Worm (Caenorhabditis elegans) whole organism, L2 larva: Measurements from ENCODE around the gene W08F4.12.

Source experiments
- C34F6.9 ChIP-seq: fragments of 150-350 bp; optimal IDR thresholded peaks from 2 replicates; lab custom pipeline; 2014; ENCODE audit warnings: missing biosample characterization, missing genetic modification characterization
- F13H6.1 ChIP-seq: sonication (generic microtip); optimal IDR thresholded peaks from 2 replicates; lab custom pipeline; 2016; ENCODE audit warnings: missing genetic modification characterization, missing compliant biosample characterization
- R02D3.7 ChIP-seq: fragments of 150-350 bp; optimal IDR thresholded peaks from 2 replicates; lab custom pipeline; 2014; ENCODE audit warnings: missing biosample characterization, missing genetic modification characterization
- Y55F3AM.14 ChIP-seq: fragments of 200-800 bp; sonication (Bioruptor generic); optimal IDR thresholded peaks from 2 replicates; lab custom pipeline; 2018; ENCODE audit warnings: mild to moderate bottlenecking, missing genetic modification characterization, missing compliant biosample characterization
- ZK546.5 ChIP-seq: sonication (generic microtip); optimal IDR thresholded peaks from 2 replicates; lab custom pipeline; 2017; ENCODE audit warnings: missing biosample characterization, missing genetic modification characterization
- alr-1 ChIP-seq: fragments of 150-350 bp; optimal IDR thresholded peaks from 2 replicates; lab custom pipeline; 2014; ENCODE audit warnings: missing biosample characterization, missing genetic modification characterization
- aly-2 ChIP-seq: fragments of 150-350 bp; optimal IDR thresholded peaks from 2 replicates; lab custom pipeline; 2014; ENCODE audit warnings: missing biosample characterization, missing genetic modification characterization
- ama-1 ChIP-seq: fragments of 150-350 bp; optimal IDR thresholded peaks from 2 replicates; lab custom pipeline; 2018; ENCODE audit warnings: inconsistent platforms
- blmp-1 ChIP-seq: sonication (generic microtip); optimal IDR thresholded peaks from 2 replicates; lab custom pipeline; 2017; ENCODE audit warnings: missing genetic modification characterization, mild to moderate bottlenecking, missing compliant biosample characterization, antibody characterized with exemption, moderate library complexity; ENCODE audit not compliant: insufficient read depth
- ceh-16 ChIP-seq: fragments of 150-350 bp; optimal IDR thresholded peaks from 2 replicates; lab custom pipeline; 2014; ENCODE audit warnings: missing biosample characterization, missing genetic modification characterization
- ceh-82 ChIP-seq: fragments of 150-350 bp; optimal IDR thresholded peaks from 2 replicates; lab custom pipeline; 2014; ENCODE audit warnings: missing biosample characterization, missing genetic modification characterization
- crh-2 ChIP-seq: sonication (generic microtip); optimal IDR thresholded peaks from 2 replicates; lab custom pipeline; 2017; ENCODE audit warnings: missing biosample characterization, missing genetic modification characterization
- dmd-4 ChIP-seq: sonication (generic microtip); optimal IDR thresholded peaks from 2 replicates; lab custom pipeline; 2017; ENCODE audit warnings: missing biosample characterization, missing genetic modification characterization
- elt-1 ChIP-seq: fragments of 150-350 bp; optimal IDR thresholded peaks from 2 replicates; lab custom pipeline; 2014; ENCODE audit warnings: missing biosample characterization, missing genetic modification characterization
- fos-1 ChIP-seq: fragments of 150-350 bp; optimal IDR thresholded peaks from 2 replicates; lab custom pipeline; 2014; ENCODE audit warnings: missing biosample characterization, missing genetic modification characterization
- gmeb-1 ChIP-seq: fragments of 150-350 bp; optimal IDR thresholded peaks from 2 replicates; lab custom pipeline; 2014; ENCODE audit warnings: missing biosample characterization, missing genetic modification characterization
- lin-11 ChIP-seq: fragments of 150-350 bp; sonication (generic microtip); optimal IDR thresholded peaks from 2 replicates; lab custom pipeline; 2014; ENCODE audit warnings: missing biosample characterization, missing genetic modification characterization, inconsistent platforms, mixed read lengths
- lin-13 ChIP-seq: fragments of 150-350 bp; optimal IDR thresholded peaks from 2 replicates; lab custom pipeline; 2014; ENCODE audit warnings: missing biosample characterization, missing genetic modification reagents, missing genetic modification characterization
- lin-39 ChIP-seq: fragments of 150-350 bp; optimal IDR thresholded peaks from 2 replicates; lab custom pipeline; 2014; ENCODE audit warnings: missing biosample characterization, missing genetic modification reagents, missing genetic modification characterization
- lsy-2 ChIP-seq, 2 experiments: fragments of 150-350 bp in 1 of 2; sonication (generic microtip) in 1 of 2; optimal IDR thresholded peaks; 2 replicates each; lab custom pipeline; 2014 to 2017; ENCODE audit warnings: missing biosample characterization in 2 of 2, missing genetic modification characterization in 2 of 2
- mab-5 ChIP-seq: fragments of 150-350 bp; optimal IDR thresholded peaks from 2 replicates; lab custom pipeline; 2014; ENCODE audit warnings: missing biosample characterization, missing genetic modification characterization
- mbf-1 ChIP-seq: sonication (generic microtip); optimal IDR thresholded peaks from 2 replicates; lab custom pipeline; 2017; ENCODE audit warnings: missing biosample characterization, missing genetic modification characterization
- mdl-1 ChIP-seq, 2 experiments: fragments of 150-350 bp in 1 of 2; sonication (generic microtip) in 1 of 2; optimal IDR thresholded peaks; 2 replicates each; lab custom pipeline; 2017; ENCODE audit warnings: missing biosample characterization in 2 of 2, missing genetic modification characterization in 2 of 2
- nhr-10 ChIP-seq: sonication (generic microtip); optimal IDR thresholded peaks from 2 replicates; lab custom pipeline; 2017; ENCODE audit warnings: missing biosample characterization, missing genetic modification characterization
- nhr-11 ChIP-seq: fragments of 150-350 bp; optimal IDR thresholded peaks from 2 replicates; lab custom pipeline; 2014; ENCODE audit warnings: missing biosample characterization, missing genetic modification characterization
- nhr-12 ChIP-seq: fragments of 150-350 bp; optimal IDR thresholded peaks from 2 replicates; lab custom pipeline; 2014; ENCODE audit warnings: missing biosample characterization, missing genetic modification characterization
- nhr-129 ChIP-seq: fragments of 150-350 bp; optimal IDR thresholded peaks from 2 replicates; lab custom pipeline; 2014; ENCODE audit warnings: missing biosample characterization, missing genetic modification characterization
- nhr-21 ChIP-seq: fragments of 150-350 bp; optimal IDR thresholded peaks from 2 replicates; lab custom pipeline; 2014; ENCODE audit warnings: missing biosample characterization, missing genetic modification characterization
- nhr-237 ChIP-seq: fragments of 150-350 bp; optimal IDR thresholded peaks from 2 replicates; lab custom pipeline; 2014; ENCODE audit warnings: missing biosample characterization, missing genetic modification characterization
- nhr-25 ChIP-seq: fragments of 150-350 bp; sonication (generic microtip); optimal IDR thresholded peaks from 3 replicates; lab custom pipeline; 2014; ENCODE audit warnings: missing biosample characterization, missing genetic modification characterization
- nhr-6 ChIP-seq: fragments of 150-350 bp; optimal IDR thresholded peaks from 2 replicates; lab custom pipeline; 2014; ENCODE audit warnings: missing biosample characterization, missing genetic modification characterization
- nhr-77 ChIP-seq: fragments of 150-350 bp; optimal IDR thresholded peaks from 2 replicates; lab custom pipeline; 2014; ENCODE audit warnings: missing biosample characterization, missing genetic modification characterization
- peb-1 ChIP-seq: fragments of 150-350 bp; optimal IDR thresholded peaks from 2 replicates; lab custom pipeline; 2014; ENCODE audit warnings: missing biosample characterization, missing genetic modification characterization
- sem-4 ChIP-seq: fragments of 150-350 bp; optimal IDR thresholded peaks from 2 replicates; lab custom pipeline; 2014; ENCODE audit warnings: missing biosample characterization, missing genetic modification reagents, missing genetic modification characterization
- skn-1 ChIP-seq: sonication (generic microtip); optimal IDR thresholded peaks from 2 replicates; lab custom pipeline; 2017; ENCODE audit warnings: missing biosample characterization, missing genetic modification characterization
- sma-3 ChIP-seq: sonication (generic microtip); optimal IDR thresholded peaks from 2 replicates; lab custom pipeline; 2016; ENCODE audit warnings: missing genetic modification reagents, missing genetic modification characterization, missing compliant biosample characterization
- sma-9 ChIP-seq, 2 experiments: fragments of 150-350 bp in 1 of 2; sonication (generic microtip) in 1 of 2; optimal IDR thresholded peaks; 2 replicates each; lab custom pipeline; 2014 to 2016; ENCODE audit warnings: missing genetic modification characterization in 2 of 2, mild to moderate bottlenecking in 1 of 2, missing biosample characterization in 1 of 2, missing compliant biosample characterization in 1 of 2, missing genetic modification reagents in 1 of 2, moderate library complexity in 1 of 2
- snpc-4 ChIP-seq: fragments of 150-350 bp; optimal IDR thresholded peaks from 2 replicates; lab custom pipeline; 2014; ENCODE audit warnings: missing biosample characterization, missing genetic modification characterization
- unc-39 ChIP-seq: fragments of 150-350 bp; optimal IDR thresholded peaks from 2 replicates; lab custom pipeline; 2014; ENCODE audit warnings: missing biosample characterization, missing genetic modification characterization
- unc-55 ChIP-seq: fragments of 150-350 bp; sonication (generic microtip); optimal IDR thresholded peaks from 3 replicates; lab custom pipeline; 2014; ENCODE audit warnings: missing biosample characterization, missing genetic modification reagents, missing genetic modification characterization
- unc-62 ChIP-seq: fragments of 150-350 bp; optimal IDR thresholded peaks from 2 replicates; lab custom pipeline; 2014; ENCODE audit warnings: missing biosample characterization, missing genetic modification reagents, missing genetic modification characterization
- zag-1 ChIP-seq: fragments of 150-350 bp; optimal IDR thresholded peaks from 2 replicates; lab custom pipeline; 2014; ENCODE audit warnings: missing biosample characterization, missing genetic modification characterization
- ztf-1 ChIP-seq: fragments of 200-800 bp; sonication (Bioruptor generic); conservative IDR thresholded peaks from 2 replicates; pipeline ENCODE4 v1.3.6; 2022; ENCODE audit warnings: missing genetic modification characterization, missing compliant biosample characterization
- ztf-11 ChIP-seq: sonication (generic microtip); optimal IDR thresholded peaks from 2 replicates; lab custom pipeline; 2017; ENCODE audit warnings: missing biosample characterization, missing genetic modification characterization
- ztf-4 ChIP-seq: fragments of 150-350 bp; optimal IDR thresholded peaks from 2 replicates; lab custom pipeline; 2014; ENCODE audit warnings: missing biosample characterization, missing genetic modification characterization

W08F4.12 gene

ce11 chrII:625926-626325, 41.7 kb upstream of the W08F4.12 start (continued):
- TF ChIP-seq mbf-1, result no peak
- TF ChIP-seq R02D3.7 (tag; lab: Kevin White, UChicago), result no peak
- TF ChIP-seq aly-2 (tag; lab: Kevin White, UChicago), result no peak
- peak; percentile 4 for TF ChIP-seq blmp-1 (tag; lab: Kevin White, UChicago)
- peak; percentile 53 for TF ChIP-seq gmeb-1 (tag; lab: Kevin White, UChicago)
- no peak for TF ChIP-seq sem-4
- no peak for TF ChIP-seq nhr-21 (tag; lab: Kevin White, UChicago)
- no peak for TF ChIP-seq ztf-11 (tag; lab: Kevin White, UChicago)
- TF ChIP-seq elt-1 (tag; lab: Kevin White, UChicago), result no peak
- no peak for TF ChIP-seq mdl-1 (tag; optimal IDR thresholded peaks at IDR 0.05; lab: Kevin White, UChicago)
- TF ChIP-seq dmd-4 (tag; lab: Kevin White, UChicago), result no peak
- no peak for TF ChIP-seq ceh-16
- no peak for TF ChIP-seq unc-62
- peak; percentile 74 for TF ChIP-seq F13H6.1 (tag; lab: Kevin White, UChicago)
- TF ChIP-seq unc-55 (GFP tag; lab: Kevin White, UChicago), result no peak
- TF ChIP-seq, all 48 proteins: peak for 11

ce11 chrII:624443-624842, 40.2 kb upstream of the W08F4.12 start, which contains the start of gene T04B8.5:
TSS of gene T04B8.5 (minus strand) at chrII:624543.
- TF ChIP-seq lin-11 (tag; lab: Kevin White, UChicago), result no peak
- no peak for TF ChIP-seq mbf-1
- TF ChIP-seq elt-1 (tag; lab: Kevin White, UChicago), result no peak
- TF ChIP-seq R02D3.7 (tag; lab: Kevin White, UChicago), result no peak
- no peak for TF ChIP-seq mdl-1 (tag; optimal IDR thresholded peaks at IDR 0.05; lab: Kevin White, UChicago)
- no peak for TF ChIP-seq sem-4
- no peak for TF ChIP-seq nhr-25 (tag; lab: Kevin White, UChicago)
- no peak for TF ChIP-seq sma-3
- TF ChIP-seq lsy-2 (tag; optimal IDR thresholded peaks at IDR 0.05; lab: Kevin White, UChicago), result no peak
- TF ChIP-seq zag-1 (tag; lab: Kevin White, UChicago), result no peak
- no peak for TF ChIP-seq unc-39 (tag; lab: Kevin White, UChicago)
- no peak for TF ChIP-seq F13H6.1 (tag; lab: Kevin White, UChicago)
- no peak for TF ChIP-seq ztf-1 (GFP tag; lab: Robert Waterston, UW)
- TF ChIP-seq lin-13 (GFP tag; lab: Kevin White, UChicago), result no peak
- no peak for TF ChIP-seq blmp-1 (tag; lab: Kevin White, UChicago)
- no peak for TF ChIP-seq ztf-11 (tag; lab: Kevin White, UChicago)

DNA sequence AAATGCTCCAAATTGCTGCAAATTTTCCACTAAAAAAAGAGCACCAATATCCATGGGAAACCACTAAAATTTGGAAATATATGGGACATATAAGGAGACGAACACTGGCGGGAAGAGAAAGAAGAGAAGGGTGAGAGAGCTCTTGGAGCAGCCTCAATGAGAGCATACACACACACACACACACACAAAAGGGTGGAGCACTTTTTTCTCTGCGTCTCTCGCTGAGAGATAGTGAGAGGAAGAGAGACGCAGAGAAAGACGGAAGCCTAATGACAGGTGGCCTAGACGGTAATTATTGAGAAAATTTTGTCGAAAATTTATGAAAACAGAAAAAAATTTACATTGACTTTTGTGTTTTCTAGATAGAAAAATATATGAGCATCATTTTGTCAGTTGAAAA, 38.3 kb upstream of the W08F4.12 start:
- TF ChIP-seq elt-1 (tag; lab: Kevin White, UChicago), result no peak
- no peak for TF ChIP-seq ama-1 (lab: Kevin White, UChicago)
- peak; percentile 43 for TF ChIP-seq C34F6.9
- no peak for TF ChIP-seq ceh-82 (tag; lab: Kevin White, UChicago)
- TF ChIP-seq alr-1 (tag; lab: Kevin White, UChicago), result no peak
- no peak for TF ChIP-seq ztf-1 (GFP tag; lab: Robert Waterston, UW)
- TF ChIP-seq sma-3, result no peak
- peak; percentile 33 for TF ChIP-seq lin-13 (GFP tag; lab: Kevin White, UChicago)
- TF ChIP-seq ztf-4 (tag; lab: Kevin White, UChicago), result no peak
- no peak for TF ChIP-seq snpc-4 (tag; lab: Kevin White, UChicago)
- TF ChIP-seq nhr-21 (tag; lab: Kevin White, UChicago), result no peak
- no peak for TF ChIP-seq lsy-2 (tag; optimal IDR thresholded peaks at IDR 0.05; lab: Kevin White, UChicago)
- no peak for TF ChIP-seq nhr-6 (tag; lab: Kevin White, UChicago)
- peak; percentile 61 for TF ChIP-seq fos-1
- TF ChIP-seq unc-62, result no peak
- TF ChIP-seq dmd-4 (tag; lab: Kevin White, UChicago), result no peak
- TF ChIP-seq mbf-1, result no peak
- TF ChIP-seq ztf-11 (tag; lab: Kevin White, UChicago), result no peak
- no peak for TF ChIP-seq skn-1 (tag; lab: Kevin White, UChicago)
- TF ChIP-seq peb-1, result no peak
- TF ChIP-seq nhr-11 (tag; lab: Kevin White, UChicago), result no peak
- TF ChIP-seq lin-39 (tag; lab: Kevin White, UChicago), result no peak
- TF ChIP-seq nhr-12, result no peak
- peak; percentile 35 for TF ChIP-seq nhr-129 (tag; lab: Kevin White, UChicago)
- TF ChIP-seq unc-39 (tag; lab: Kevin White, UChicago), result no peak
- no peak for TF ChIP-seq mdl-1 (tag; optimal IDR thresholded peaks at IDR 0.05; lab: Kevin White, UChicago)
- TF ChIP-seq Y55F3AM.14, result no peak
- peak; percentile 19 for TF ChIP-seq sma-9 (GFP tag; optimal IDR thresholded peaks at IDR 0.05; lab: Kevin White, UChicago)
- TF ChIP-seq sma-9 (tag; optimal IDR thresholded peaks at IDR 0.05; lab: Kevin White, UChicago), result no peak
- peak; percentile 4 for TF ChIP-seq mab-5 (tag; lab: Kevin White, UChicago)
- no peak for TF ChIP-seq gmeb-1 (tag; lab: Kevin White, UChicago)
- no peak for TF ChIP-seq aly-2 (tag; lab: Kevin White, UChicago)
- TF ChIP-seq F13H6.1 (tag; lab: Kevin White, UChicago), result peak; percentile 29
- peak; percentile 59 for TF ChIP-seq unc-55 (GFP tag; lab: Kevin White, UChicago)
- no peak for TF ChIP-seq nhr-77
- TF ChIP-seq nhr-237 (tag; lab: Kevin White, UChicago), result no peak
- TF ChIP-seq blmp-1 (tag; lab: Kevin White, UChicago), result no peak
- TF ChIP-seq ceh-16, result no peak
- no peak for TF ChIP-seq crh-2
- no peak for TF ChIP-seq R02D3.7 (tag; lab: Kevin White, UChicago)
- no peak for TF ChIP-seq ZK546.5 (tag; lab: Kevin White, UChicago)
- no peak for TF ChIP-seq nhr-10 (tag; lab: Kevin White, UChicago)
